Fruit fly (Drosophila melanogaster): ENCODE measurements around the gene CG3568.

The CG3568 gene

dm6 chrX:4557772-4558171 lies 15.3 kb downstream of the CG3568 start, which contains the start of gene CG3546:
Gene CG3546, plus strand, starts transcription at chrX:4558072.
- TF ChIP-seq CG18476 (GFP tag; optimal IDR thresholded peaks at IDR 0.05) (no peak), p53 (GFP tag; optimal IDR thresholded peaks at IDR 0.05) (no peak), bbx (GFP tag; IDR thresholded peaks at IDR 0.05; ENCODE audit: partially characterized antibody) (no peak), HLH3B (GFP tag; IDR thresholded peaks at IDR 0.05) (no peak), Optix (GFP tag; IDR thresholded peaks at IDR 0.05) (no peak), Ets97D (GFP tag; optimal IDR thresholded peaks at IDR 0.05) (no peak), GATAe (GFP tag; conservative IDR thresholded peaks at IDR 0.05) (no peak), CG3847 (GFP tag; IDR thresholded peaks at IDR 0.05) (no peak), lmd (GFP tag; IDR thresholded peaks at IDR 0.05) (no peak), CG11696 (GFP tag; IDR thresholded peaks at IDR 0.05) (no peak), E2f1 (GFP tag; IDR thresholded peaks at IDR 0.05) (no peak), trh (GFP tag; optimal IDR thresholded peaks at IDR 0.05) (no peak), Xbp1 (GFP tag; optimal IDR thresholded peaks at IDR 0.05) (no peak), CG12236 (GFP tag; optimal IDR thresholded peaks at IDR 0.05) (no peak), emc (GFP tag; optimal IDR thresholded peaks at IDR 0.05) (no peak), trem (tag; optimal IDR thresholded peaks at IDR 0.05) (no peak), ssp (GFP tag; IDR thresholded peaks at IDR 0.05) (no peak), CG17385 (GFP tag; optimal IDR thresholded peaks at IDR 0.05) (no peak)

dm6 chrX:4560182-4560845 lies 17.9 kb downstream of the CG3568 start:
- TF ChIP-seq Ets65A (GFP tag) (peak; percentile 82), Med (GFP tag) (peak; percentile 38), Max (GFP tag; optimal IDR thresholded peaks at IDR 0.05) (no peak), phol (tag; optimal IDR thresholded peaks at IDR 0.05) (peak; percentile 0), row (GFP tag; IDR thresholded peaks at IDR 0.05) (peak; percentile 14; the same call in 1 of the 3 replicates), lab (GFP tag; optimal IDR thresholded peaks at IDR 0.05) (no peak), CG17361 (GFP tag; IDR thresholded peaks at IDR 0.05) (0 out of 3 replicates have a peak, but pooled peaks have one; percentile 21), zfh1 (GFP tag; IDR thresholded peaks at IDR 0.05) (no peak), otp (GFP tag; IDR thresholded peaks at IDR 0.05) (0 out of 3 replicates have a peak, but pooled peaks have one; percentile 19), CG10979 (tag; optimal IDR thresholded peaks at IDR 0.05) (peak; percentile 13), CG17328 (GFP tag; IDR thresholded peaks at IDR 0.05) (0 out of 2 replicates have a peak, but pooled peaks have one; percentile 25), emc (GFP tag; optimal IDR thresholded peaks at IDR 0.05) (no peak), dmrt11E (tag; optimal IDR thresholded peaks at IDR 0.05) (peak; percentile 20), sens (GFP tag) (peak; percentile 67), Kr (GFP tag; optimal IDR thresholded peaks at IDR 0.05) (peak; percentile 8), CTCF (GFP tag; optimal IDR thresholded peaks at IDR 0.05) (peak; percentile 82), CG1603 (tag; optimal IDR thresholded peaks at IDR 0.05) (peak; percentile 31)

dm6 chrX:4563980-4564379 lies 21.6 kb downstream of the CG3568 start:
- TF ChIP-seq onecut (GFP tag; IDR thresholded peaks at IDR 0.05) (no peak), B-H2 (GFP tag; optimal IDR thresholded peaks at IDR 0.05) (no peak), ara (GFP tag; IDR thresholded peaks at IDR 0.05) (no peak), Optix (GFP tag; IDR thresholded peaks at IDR 0.05) (no peak), HLHmδ (GFP tag; optimal IDR thresholded peaks at IDR 0.05) (no peak), Dbx (GFP tag; IDR thresholded peaks at IDR 0.05) (no peak), crc (GFP tag; optimal IDR thresholded peaks at IDR 0.05) (no peak), CG17612 (GFP tag; IDR thresholded peaks at IDR 0.05) (no peak), CG10274 (GFP tag; optimal IDR thresholded peaks at IDR 0.05) (no peak), sqz (GFP tag; optimal IDR thresholded peaks at IDR 0.05) (peak; percentile 60), Sry-β (GFP tag; optimal IDR thresholded peaks at IDR 0.05) (no peak), CG8944 (GFP tag; optimal IDR thresholded peaks at IDR 0.05) (no peak), Kr (GFP tag; optimal IDR thresholded peaks at IDR 0.05) (no peak), dysf (GFP tag; IDR thresholded peaks at IDR 0.05) (no peak), CG1603 (tag; optimal IDR thresholded peaks at IDR 0.05) (no peak), grn (GFP tag; optimal IDR thresholded peaks at IDR 0.05) (peak; percentile 44), az2 (GFP tag; optimal IDR thresholded peaks at IDR 0.05) (no peak), CG11247 (GFP tag; IDR thresholded peaks at IDR 0.05) (no peak), so (GFP tag; IDR thresholded peaks at IDR 0.05) (no peak), vfl (GFP tag; optimal IDR thresholded peaks at IDR 0.05) (no peak)
